Worm (Caenorhabditis elegans) whole organism, young adult: ENCODE data around the gene F13A2.5.
A peak's percentile ranks its signal among the peaks of the same experiment; 100 is the strongest.

ENCODE experiments used
- D2030.7 ChIP-seq: fragments of 200-800 bp; sonication (Bioruptor generic); IDR thresholded peaks from 2 replicates; pipeline ENCODE4 v1.3.6; 2022; ENCODE audit warnings: missing genetic modification reagents, missing genetic modification characterization, missing compliant biosample characterization
- F23B12.7 ChIP-seq: sonication (generic microtip); optimal IDR thresholded peaks from 2 replicates; lab custom pipeline; 2017; ENCODE audit warnings: missing genetic modification characterization, mild to moderate bottlenecking, missing compliant biosample characterization, antibody characterized with exemption, moderate library complexity; ENCODE audit not compliant: insufficient read depth
- F33H1.4 ChIP-seq: fragments of 200-800 bp; sonication (Bioruptor generic); IDR thresholded peaks from 2 replicates; pipeline ENCODE4 v1.3.6; 2022; ENCODE audit warnings: missing genetic modification reagents, missing genetic modification characterization, missing compliant biosample characterization
- F39B2.1 ChIP-seq: fragments of 200-800 bp; sonication (Bioruptor generic); IDR thresholded peaks from 2 replicates; pipeline ENCODE4 v1.3.6; 2022; ENCODE audit warnings: missing genetic modification reagents, missing genetic modification characterization, missing compliant biosample characterization
- Y53G8AR.9 ChIP-seq: fragments of 200-800 bp; sonication (Bioruptor generic); conservative IDR thresholded peaks from 2 replicates; pipeline ENCODE4 v1.3.6; 2022; ENCODE audit warnings: missing genetic modification reagents, missing genetic modification characterization, missing compliant biosample characterization
- ZK185.1 ChIP-seq: sonication (generic microtip); optimal IDR thresholded peaks from 2 replicates; lab custom pipeline; 2016; ENCODE audit warnings: mild to moderate bottlenecking, missing genetic modification characterization, missing compliant biosample characterization; ENCODE audit not compliant: poor library complexity, severe bottlenecking
- atf-7 ChIP-seq: sonication (generic microtip); optimal IDR thresholded peaks from 2 replicates; lab custom pipeline; 2017; ENCODE audit warnings: mild to moderate bottlenecking, missing genetic modification characterization, missing compliant biosample characterization
- attf-5 ChIP-seq: fragments of 200-800 bp; sonication (Bioruptor generic); optimal IDR thresholded peaks from 2 replicates; lab custom pipeline; 2018; ENCODE audit warnings: mild to moderate bottlenecking, missing genetic modification characterization, missing compliant biosample characterization
- attf-6 ChIP-seq: fragments of 200-800 bp; sonication (Bioruptor generic); IDR thresholded peaks from 2 replicates; pipeline ENCODE4 v1.3.6; 2022; ENCODE audit warnings: missing genetic modification reagents, missing genetic modification characterization, missing compliant biosample characterization
- cebp-1 ChIP-seq, 2 experiments: fragments of 200-800 bp in 1 of 2; sonication (Bioruptor generic) in 1 of 2; sonication (generic microtip) in 1 of 2; IDR thresholded peaks in 1 of 2; optimal IDR thresholded peaks in 1 of 2; 2 replicates each; pipeline versions ENCODE4 v1.3.6 to Lab custom; 2017 to 2022; ENCODE audit warnings: missing compliant biosample characterization in 2 of 2, missing genetic modification characterization in 2 of 2, mild to moderate bottlenecking in 1 of 2, missing genetic modification reagents in 1 of 2, moderate library complexity in 1 of 2
- cebp-2 ChIP-seq: fragments of 200-800 bp; sonication (Bioruptor generic); IDR thresholded peaks from 2 replicates; pipeline ENCODE4 v1.3.6; 2022; ENCODE audit warnings: missing genetic modification characterization, missing compliant biosample characterization
- ceh-100 ChIP-seq: fragments of 200-800 bp; sonication (Bioruptor generic); IDR thresholded peaks from 2 replicates; pipeline ENCODE4 v1.3.6; 2022; ENCODE audit warnings: missing genetic modification reagents, missing genetic modification characterization, missing compliant biosample characterization
- ceh-27 ChIP-seq: fragments of 200-800 bp; sonication (Bioruptor generic); optimal IDR thresholded peaks from 2 replicates; lab custom pipeline; 2018; ENCODE audit warnings: mild to moderate bottlenecking, missing genetic modification characterization, moderate library complexity, missing compliant biosample characterization
- ceh-40 ChIP-seq: fragments of 200-800 bp; sonication (Bioruptor generic); IDR thresholded peaks from 2 replicates; pipeline ENCODE4 v1.3.6; 2022; ENCODE audit warnings: missing genetic modification characterization, missing compliant biosample characterization
- chd-7 ChIP-seq: sonication (generic microtip); optimal IDR thresholded peaks from 2 replicates; lab custom pipeline; 2016; ENCODE audit warnings: mild to moderate bottlenecking, missing genetic modification characterization, moderate library complexity, missing compliant biosample characterization
- die-1 ChIP-seq: sonication (generic microtip); optimal IDR thresholded peaks from 2 replicates; lab custom pipeline; 2016; ENCODE audit warnings: missing genotype, mild to moderate bottlenecking, missing genetic modification characterization, missing compliant biosample characterization
- dox-1 ChIP-seq: fragments of 200-800 bp; sonication (Bioruptor generic); IDR thresholded peaks from 2 replicates; pipeline ENCODE4 v1.3.6; 2022; ENCODE audit warnings: missing genetic modification reagents, missing genetic modification characterization, missing compliant biosample characterization
- dpl-1 ChIP-seq: fragments of 150-350 bp; optimal IDR thresholded peaks from 2 replicates; lab custom pipeline; 2014; ENCODE audit warnings: missing biosample characterization, missing genetic modification reagents, missing genetic modification characterization
- efl-1 ChIP-seq: fragments of 150-350 bp; optimal IDR thresholded peaks from 2 replicates; lab custom pipeline; 2014; ENCODE audit warnings: missing biosample characterization, missing genetic modification reagents, missing genetic modification characterization
- egrh-3 ChIP-seq: fragments of 200-800 bp; sonication (Bioruptor generic); IDR thresholded peaks from 2 replicates; pipeline ENCODE4 v1.3.6; 2022; ENCODE audit warnings: missing genetic modification reagents, missing genetic modification characterization, missing compliant biosample characterization
- gei-17 ChIP-seq: fragments of 200-800 bp; sonication (Bioruptor generic); optimal IDR thresholded peaks from 2 replicates; lab custom pipeline; 2018; ENCODE audit warnings: mild to moderate bottlenecking, missing genetic modification characterization, missing compliant biosample characterization
- hmg-20 ChIP-seq: fragments of 200-800 bp; sonication (Bioruptor generic); IDR thresholded peaks from 2 replicates; pipeline ENCODE4 v1.3.6; 2022; ENCODE audit warnings: missing genetic modification reagents, missing genetic modification characterization, missing compliant biosample characterization
- hsf-1 ChIP-seq: fragments of 200-800 bp; sonication (Bioruptor generic); IDR thresholded peaks from 2 replicates; pipeline ENCODE4 v1.3.6; 2022; ENCODE audit warnings: missing genetic modification reagents, missing genetic modification characterization, missing compliant biosample characterization
- lin-26 ChIP-seq: fragments of 200-800 bp; sonication (Bioruptor generic); IDR thresholded peaks from 2 replicates; pipeline ENCODE4 v1.3.6; 2022; ENCODE audit warnings: missing genetic modification reagents, missing genetic modification characterization, missing compliant biosample characterization
- lin-35 ChIP-seq, 3 experiments: fragments of 150-350 bp in 2 of 3; sonication (generic microtip) in 1 of 3; optimal IDR thresholded peaks; 2 replicates each; lab custom pipeline; 2014 to 2018; ENCODE audit warnings: missing biosample characterization in 3 of 3, missing genetic modification characterization in 3 of 3, missing genetic modification reagents in 3 of 3
- lin-40 ChIP-seq: sonication (generic microtip); optimal IDR thresholded peaks from 2 replicates; lab custom pipeline; 2016; ENCODE audit warnings: missing genetic modification characterization, mild to moderate bottlenecking, missing compliant biosample characterization, missing genotype, missing genetic modification reagents
- lin-54 ChIP-seq: fragments of 200-800 bp; sonication (Bioruptor generic); optimal IDR thresholded peaks from 2 replicates; lab custom pipeline; 2018; ENCODE audit warnings: mild to moderate bottlenecking, missing genetic modification characterization, missing compliant biosample characterization
- lsl-1 ChIP-seq: fragments of 200-800 bp; sonication (Bioruptor generic); optimal IDR thresholded peaks from 2 replicates; lab custom pipeline; 2018; ENCODE audit warnings: mild to moderate bottlenecking, missing genetic modification characterization, moderate library complexity, missing compliant biosample characterization
- madf-6 ChIP-seq: fragments of 200-800 bp; sonication (Bioruptor generic); IDR thresholded peaks from 2 replicates; pipeline ENCODE4 v1.3.6; 2022; ENCODE audit warnings: missing genetic modification reagents, missing genetic modification characterization, missing compliant biosample characterization
- mcd-1 ChIP-seq: fragments of 200-800 bp; sonication (Bioruptor generic); IDR thresholded peaks from 2 replicates; pipeline ENCODE4 v1.3.6; 2022; ENCODE audit warnings: missing genetic modification reagents, missing genetic modification characterization, missing compliant biosample characterization
- nfya-1 ChIP-seq: sonication (generic microtip); optimal IDR thresholded peaks from 2 replicates; lab custom pipeline; 2017; ENCODE audit warnings: antibody characterized with exemption, missing compliant biosample characterization, missing genetic modification characterization, borderline replicate concordance; ENCODE audit not compliant: insufficient read depth
- nfyb-1 ChIP-seq: fragments of 200-800 bp; sonication (Bioruptor generic); IDR thresholded peaks from 2 replicates; pipeline ENCODE4 v1.3.6; 2022; ENCODE audit warnings: missing genetic modification reagents, missing genetic modification characterization, missing compliant biosample characterization
- nhr-179 ChIP-seq: sonication (generic microtip); optimal IDR thresholded peaks from 2 replicates; lab custom pipeline; 2016; ENCODE audit warnings: mild to moderate bottlenecking, missing genetic modification characterization, missing compliant biosample characterization
- nhr-27 ChIP-seq: fragments of 200-800 bp; sonication (Bioruptor generic); optimal IDR thresholded peaks from 2 replicates; lab custom pipeline; 2018; ENCODE audit warnings: mild to moderate bottlenecking, missing genetic modification characterization, moderate library complexity, missing compliant biosample characterization
- nhr-80 ChIP-seq: sonication (generic microtip); optimal IDR thresholded peaks from 2 replicates; lab custom pipeline; 2016; ENCODE audit warnings: missing genetic modification characterization, missing compliant biosample characterization
- rpc-1 ChIP-seq, 2 experiments: fragments of 150-350 bp in 1 of 2; sonication (generic microtip) in 1 of 2; optimal IDR thresholded peaks; 2 replicates each; lab custom pipeline; 2014 to 2018; ENCODE audit warnings: missing biosample characterization in 1 of 2, missing genetic modification characterization in 1 of 2, missing genetic modification reagents in 1 of 2, missing genotype in 1 of 2
- snpc-1.1 ChIP-seq: sonication (generic microtip); optimal IDR thresholded peaks from 2 replicates; lab custom pipeline; 2017; ENCODE audit warnings: missing genetic modification characterization, mild to moderate bottlenecking, missing compliant biosample characterization, antibody characterized with exemption, moderate library complexity, missing genotype, missing genetic modification reagents; ENCODE audit not compliant: insufficient read depth
- snpc-3.4 ChIP-seq: sonication (generic microtip); optimal IDR thresholded peaks from 2 replicates; lab custom pipeline; 2017; ENCODE audit warnings: missing genetic modification characterization, mild to moderate bottlenecking, missing compliant biosample characterization, antibody characterized with exemption, moderate library complexity, missing genotype, missing genetic modification reagents
- snpc-4 ChIP-seq, 5 experiments: fragments of 150-350 bp in 1 of 5; sonication (generic microtip) in 4 of 5; optimal IDR thresholded peaks; 2 replicates each; lab custom pipeline; 2014 to 2018; ENCODE audit warnings: missing genetic modification characterization in 5 of 5, missing biosample characterization in 3 of 5, antibody characterized with exemption in 2 of 5, mild to moderate bottlenecking in 2 of 5, missing compliant biosample characterization in 2 of 5, missing genotype in 2 of 5, moderate library complexity in 2 of 5, missing genetic modification reagents in 1 of 5
- xnd-1 ChIP-seq: sonication (generic microtip); optimal IDR thresholded peaks from 2 replicates; lab custom pipeline; 2016; ENCODE audit warnings: missing genotype, missing genetic modification reagents, missing genetic modification characterization, missing compliant biosample characterization
- zfh-2 ChIP-seq: fragments of 200-800 bp; sonication (Bioruptor generic); conservative IDR thresholded peaks from 2 replicates; pipeline ENCODE4 v1.3.6; 2022; ENCODE audit warnings: missing genetic modification reagents, missing genetic modification characterization, missing compliant biosample characterization
- ztf-28 ChIP-seq: fragments of 200-800 bp; sonication (Bioruptor generic); IDR thresholded peaks from 2 replicates; pipeline ENCODE4 v1.3.6; 2022; ENCODE audit warnings: missing genetic modification reagents, missing genetic modification characterization, missing compliant biosample characterization

F13A2.5 gene

DNA sequence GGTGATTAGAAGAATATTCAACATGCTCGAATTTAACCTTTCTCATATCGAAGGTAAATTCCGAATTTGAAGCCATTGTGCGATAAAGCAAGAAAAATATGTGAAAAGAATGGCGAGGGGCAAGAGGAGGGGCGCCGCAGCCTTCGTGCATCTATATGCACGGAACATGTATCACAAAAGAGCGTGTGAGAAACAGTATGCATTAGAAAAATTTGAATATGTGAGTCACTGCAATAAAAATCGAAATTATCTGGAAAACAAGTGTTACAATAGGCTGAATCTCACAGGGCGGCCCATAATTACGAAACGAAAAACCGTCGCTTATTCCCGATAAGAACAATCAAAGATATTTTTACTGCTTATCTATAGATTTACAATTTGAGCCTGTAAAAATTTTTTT lies at the start of gene F13A2.5:
Gene F13A2.5, minus strand, starts transcription at position 101 of the 400 bp plus-strand sequence.
- TF ChIP-seq F39B2.1: no peak
- TF ChIP-seq nhr-179 (tag; lab: Kevin White, UChicago): no peak
- TF ChIP-seq gei-17 (GFP tag; lab: Kevin White, UChicago): no peak

DNA sequence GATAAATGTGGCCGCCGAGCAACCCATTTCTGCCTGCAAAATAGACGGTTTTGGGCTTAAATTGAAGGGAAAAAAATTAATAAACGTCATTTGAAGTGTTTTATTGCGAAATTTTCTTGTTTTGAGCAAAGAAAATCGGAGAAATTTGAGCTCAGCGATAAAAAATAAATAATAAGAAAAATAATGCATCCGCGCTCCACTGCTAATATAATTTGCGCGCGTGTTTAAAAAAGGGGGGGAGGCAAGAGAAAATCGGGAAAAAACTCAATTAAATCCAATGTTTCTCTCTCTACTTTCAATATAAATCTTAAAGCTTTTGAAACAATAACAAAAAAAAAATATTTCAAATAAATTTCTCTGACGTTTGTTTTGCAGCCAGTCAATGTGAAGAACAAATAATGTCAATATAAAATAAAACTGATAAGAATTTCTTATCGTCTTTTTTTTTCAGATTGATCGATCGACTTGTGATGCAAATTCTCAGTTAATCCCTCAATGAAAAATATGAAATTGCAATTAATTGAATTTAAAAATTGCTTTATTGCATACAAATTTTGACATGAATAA lies 48.8 kb upstream of the F13A2.5 start, which contains the start of gene rft-2:
Gene rft-2, minus strand, starts transcription at position 41 of the 567 bp plus-strand sequence.
- TF ChIP-seq lin-54 (GFP tag; lab: Kevin White, UChicago) (peak; percentile 91), lin-40 (peak; percentile 42), zfh-2 (no peak), dox-1 (0 out of 2 replicates have a peak, but pooled peaks have one; percentile 26), hsf-1 (GFP tag; lab: Robert Waterston, UW) (no peak), cebp-1 (GFP tag; IDR thresholded peaks at IDR 0.05; lab: Robert Waterston, UW) (no peak), cebp-1 (tag; optimal IDR thresholded peaks at IDR 0.05; lab: Kevin White, UChicago) (peak; percentile 71), lsl-1 (peak; percentile 40), nhr-80 (peak; percentile 19), attf-5 (peak; percentile 25), efl-1 (peak; percentile 79), dpl-1 (GFP tag; lab: Kevin White, UChicago) (peak; percentile 87), chd-7 (no peak), nfya-1 (tag; lab: Kevin White, UChicago) (no peak), snpc-1.1 (tag; lab: Kevin White, UChicago) (peak; percentile 20), F23B12.7 (tag; lab: Kevin White, UChicago) (peak; percentile 15), ceh-27 (GFP tag; lab: Kevin White, UChicago) (no peak), nhr-27 (tag; lab: Kevin White, UChicago) (no peak), atf-7 (no peak), lin-35 (GFP tag; optimal IDR thresholded peaks at IDR 0.05; lab: Kevin White, UChicago) (peak; percentile 56 to 92 (median 72)), ceh-40 (GFP tag; lab: Robert Waterston, UW) (no peak), mcd-1 (GFP tag; lab: Robert Waterston, UW) (peak; percentile 94), nfyb-1 (GFP tag; lab: Robert Waterston, UW) (peak; percentile 41; the same call in 1 of the 2 replicates)

DNA sequence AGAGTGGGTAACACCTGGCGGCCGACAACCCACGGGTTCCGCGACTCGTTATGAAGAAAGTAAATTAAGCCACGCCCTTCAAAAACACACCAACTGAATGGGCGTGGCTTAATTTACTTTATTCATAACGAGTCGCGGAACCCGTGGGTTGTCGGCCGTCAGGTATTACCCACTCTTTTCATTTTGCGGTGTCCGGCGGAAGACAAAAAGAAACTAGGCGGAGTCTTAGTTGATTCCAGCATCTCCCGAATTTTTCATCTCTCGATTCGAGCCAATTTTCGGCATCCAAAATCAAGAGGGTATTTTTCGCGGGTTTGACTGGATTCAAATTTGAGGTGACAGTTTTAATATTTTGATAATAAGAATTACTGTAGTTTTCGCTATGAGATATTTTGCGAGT lies 45.9 kb upstream of the F13A2.5 start:
- peak; percentile 62 for TF ChIP-seq xnd-1
- no peak for TF ChIP-seq ztf-28
- peak; percentile 61; the same call in 1 of the 2 replicates for TF ChIP-seq ceh-100 (GFP tag; lab: Robert Waterston, UW)
- peak; percentile 85 for TF ChIP-seq madf-6 (GFP tag; lab: Robert Waterston, UW)
- TF ChIP-seq attf-6 (GFP tag; lab: Robert Waterston, UW): peak; percentile 71
- TF ChIP-seq ZK185.1 (tag; lab: Kevin White, UChicago): no peak
- TF ChIP-seq cebp-2: no peak
- no peak for TF ChIP-seq lin-26
- TF ChIP-seq die-1 (tag; lab: Kevin White, UChicago): no peak
- peak; percentile 41; the same call in 1 of the 2 replicates for TF ChIP-seq F33H1.4 (GFP tag; lab: Robert Waterston, UW)
- TF ChIP-seq lin-35 (GFP tag; optimal IDR thresholded peaks at IDR 0.05; lab: Kevin White, UChicago): no peak
- TF ChIP-seq Y53G8AR.9 (GFP tag; lab: Robert Waterston, UW): no peak
- peak; percentile 89 for TF ChIP-seq snpc-1.1 (tag; lab: Kevin White, UChicago)
- TF ChIP-seq hmg-20: no peak
- TF ChIP-seq mcd-1 (GFP tag; lab: Robert Waterston, UW): peak; percentile 54; the same call in 1 of the 2 replicates
- TF ChIP-seq snpc-4 (GFP tag; optimal IDR thresholded peaks at IDR 0.05; lab: Kevin White, UChicago): peak; percentile 91
- peak; percentile 35 to 96 (median 93) for TF ChIP-seq snpc-4 (tag; optimal IDR thresholded peaks at IDR 0.05; lab: Kevin White, UChicago)
- no peak for TF ChIP-seq rpc-1 (optimal IDR thresholded peaks at IDR 0.05; lab: Kevin White, UChicago)
- no peak for TF ChIP-seq rpc-1 (tag; optimal IDR thresholded peaks at IDR 0.05; lab: Kevin White, UChicago)
- no peak for TF ChIP-seq F23B12.7 (tag; lab: Kevin White, UChicago)
- TF ChIP-seq D2030.7: peak; percentile 65
- TF ChIP-seq efl-1: peak; percentile 42
- peak; percentile 74 for TF ChIP-seq snpc-3.4 (tag; lab: Kevin White, UChicago)
- no peak for TF ChIP-seq egrh-3 (GFP tag; lab: Robert Waterston, UW)
- TF ChIP-seq ceh-40 (GFP tag; lab: Robert Waterston, UW): no peak
